Worm (Caenorhabditis elegans): ENCODE data around the gene fbxb-99.
"Not testable (repeated sequence)": the region's sequence is repeated elsewhere in the genome, so short reads cannot be mapped to it uniquely, and the experiment has no call there.

The fbxb-99 gene

ce11 chrII:3764486-3764885 is 28.8 kb downstream of the fbxb-99 start, which contains the start of gene srx-112:
Gene srx-112, minus strand, starts transcription at chrII:3764586.
- TF ChIP-seq ceh-22 (tag; optimal IDR thresholded peaks at IDR 0.05), result no peak
- TF ChIP-seq fkh-10 (GFP tag; optimal IDR thresholded peaks at IDR 0.05), result no peak
- TF ChIP-seq madf-2 (tag; optimal IDR thresholded peaks at IDR 0.05), result no peak

- not testable (repeated sequence) for TF ChIP-seq zip-5, ceh-30, ttx-3 (tag; optimal IDR thresholded peaks at IDR 0.05)
These were observed 31.6 kb downstream of the fbxb-99 start, which contains the start of gene T24E12.6 for ce11 chrII:3761599-3761998. Gene T24E12.6, minus strand, starts transcription at chrII:3761699.

ce11 chrII:3759010-3759409 is 34.2 kb downstream of the fbxb-99 start, which contains the start of gene T24E12.12:
Gene T24E12.12, plus strand, starts transcription at chrII:3759290.
- TF ChIP-seq eyg-1 (tag; optimal IDR thresholded peaks at IDR 0.05), result no peak
- no peak for TF ChIP-seq npax-4 (tag; optimal IDR thresholded peaks at IDR 0.05)
- TF ChIP-seq ceh-2 (tag; optimal IDR thresholded peaks at IDR 0.05), result no peak
- no peak for TF ChIP-seq elt-2 (tag; optimal IDR thresholded peaks at IDR 0.05)
- TF ChIP-seq ttx-3 (tag; optimal IDR thresholded peaks at IDR 0.05), result no peak
- no peak for TF ChIP-seq C08G9.2 (tag; optimal IDR thresholded peaks at IDR 0.05)
- no peak for TF ChIP-seq hlh-6 (tag; optimal IDR thresholded peaks at IDR 0.05)
- TF ChIP-seq madf-2 (tag; optimal IDR thresholded peaks at IDR 0.05), result no peak
- TF ChIP-seq ceh-9 (tag; optimal IDR thresholded peaks at IDR 0.05), result no peak
- no peak for TF ChIP-seq hlh-13 (GFP tag; optimal IDR thresholded peaks at IDR 0.05)
- no peak for TF ChIP-seq lim-6 (tag; optimal IDR thresholded peaks at IDR 0.05)
- no peak for TF ChIP-seq ceh-6 (GFP tag; optimal IDR thresholded peaks at IDR 0.05)
- no peak for TF ChIP-seq ceh-14 (tag; optimal IDR thresholded peaks at IDR 0.05)
- no peak for TF ChIP-seq pag-3 (tag; optimal IDR thresholded peaks at IDR 0.05; ENCODE audit: borderline replicate concordance)

- TF ChIP-seq T23F11.4 (GFP tag; optimal IDR thresholded peaks at IDR 0.05), result no peak
- no peak for TF ChIP-seq lin-11 (tag; optimal IDR thresholded peaks at IDR 0.05)
- no peak for TF ChIP-seq ceh-24 (tag; optimal IDR thresholded peaks at IDR 0.05)
- TF ChIP-seq C08G9.2 (tag; optimal IDR thresholded peaks at IDR 0.05), result no peak
- no peak for TF ChIP-seq ceh-9 (tag; optimal IDR thresholded peaks at IDR 0.05)
- no peak for TF ChIP-seq C38D4.7 (GFP tag; optimal IDR thresholded peaks at IDR 0.05)
- no peak for TF ChIP-seq mec-3 (tag; optimal IDR thresholded peaks at IDR 0.05; ENCODE audit: borderline replicate concordance)
- no peak for TF ChIP-seq pax-1 (tag; optimal IDR thresholded peaks at IDR 0.05)
- TF ChIP-seq pag-3 (tag; optimal IDR thresholded peaks at IDR 0.05; ENCODE audit: borderline replicate concordance), result no peak
- no peak for TF ChIP-seq madf-2 (tag; optimal IDR thresholded peaks at IDR 0.05)
- TF ChIP-seq sdc-2 (tag; optimal IDR thresholded peaks at IDR 0.05), result no peak
- no peak for TF ChIP-seq hlh-6 (tag; optimal IDR thresholded peaks at IDR 0.05)
- no peak for TF ChIP-seq K02D7.2 (tag; optimal IDR thresholded peaks at IDR 0.05)
- no peak for TF ChIP-seq ets-4 (tag; optimal IDR thresholded peaks at IDR 0.05)
- TF ChIP-seq syd-9 (tag; optimal IDR thresholded peaks at IDR 0.05), result no peak
- TF ChIP-seq pqm-1 (tag; optimal IDR thresholded peaks at IDR 0.05), result no peak
- no peak for TF ChIP-seq nhr-11 (tag; optimal IDR thresholded peaks at IDR 0.05)
These were observed 35.7 kb downstream of the fbxb-99 start, which contains the start of gene srx-111 for ce11 chrII:3757499-3757898. Gene srx-111, plus strand, starts transcription at chrII:3757799.

- TF ChIP-seq nfya-1 (tag; optimal IDR thresholded peaks at IDR 0.05) (no peak), rnt-1 (tag; optimal IDR thresholded peaks at IDR 0.05) (no peak), tbx-2 (tag; optimal IDR thresholded peaks at IDR 0.05) (no peak), pha-2 (tag; optimal IDR thresholded peaks at IDR 0.05) (no peak), hlh-30 (tag; optimal IDR thresholded peaks at IDR 0.05; ENCODE audit: insufficient read depth) (no peak), ceh-34 (tag; optimal IDR thresholded peaks at IDR 0.05) (no peak), ceh-19 (GFP tag; optimal IDR thresholded peaks at IDR 0.05) (no peak), C08G9.2 (tag; optimal IDR thresholded peaks at IDR 0.05) (no peak), ceh-24 (tag; optimal IDR thresholded peaks at IDR 0.05) (no peak), K02D7.2 (tag; optimal IDR thresholded peaks at IDR 0.05) (no peak), pha-4 (tag; optimal IDR thresholded peaks at IDR 0.05) (no peak), hlh-13 (GFP tag; optimal IDR thresholded peaks at IDR 0.05) (no peak), odd-2 (tag; optimal IDR thresholded peaks at IDR 0.05) (no peak), npax-4 (tag; optimal IDR thresholded peaks at IDR 0.05) (no peak), ets-4 (tag; optimal IDR thresholded peaks at IDR 0.05) (no peak), pros-1 (tag; optimal IDR thresholded peaks at IDR 0.05) (no peak)
These were observed 39.6 kb downstream of the fbxb-99 start, which contains the start of gene rcd-1 for ce11 chrII:3753598-3753997. Gene rcd-1, plus strand, starts transcription at chrII:3753898.

Data from whole organism, late embryonic.